Fruit fly (Drosophila melanogaster) S2 (cell line): ENCODE measurements around the gene Grip71.

Experiments used
- CG8478 ChIP-seq: fragments of >200 bp; optimal IDR thresholded peaks from 2 replicates; lab custom pipeline; 2018
- CTCF ChIP-seq, 2 experiments: fragments of >200 bp; optimal IDR thresholded peaks; 2 replicates each; lab custom pipeline; 2018

dm6 chr2L:18687827-18688226 lies 20.8 kb upstream of the Grip71 start:
- TF ChIP-seq CTCF (optimal IDR thresholded peaks at IDR 0.05; lab: Kevin White, UChicago) (no peak), CG8478 (lab: Kevin White, UChicago) (no peak)
